Worm (Caenorhabditis elegans) whole organism, L4 larva: ENCODE data around the gene ZC204.14.

ENCODE experiments used
- ama-1 ChIP-seq: fragments of 150-350 bp; optimal IDR thresholded peaks from 2 replicates; lab custom pipeline; 2014; ENCODE audit warnings: inconsistent platforms, mixed read lengths
- ceh-44 ChIP-seq: fragments of 200-800 bp; sonication (Bioruptor generic); IDR thresholded peaks from 2 replicates; pipeline ENCODE4 v1.3.6; 2022; ENCODE audit warnings: missing genetic modification reagents, missing genetic modification characterization, missing compliant biosample characterization
- ces-1 ChIP-seq: fragments of 150-350 bp; sonication (generic microtip); optimal IDR thresholded peaks from 4 replicates; lab custom pipeline; 2014; ENCODE audit warnings: missing biosample characterization, missing genetic modification reagents, missing genetic modification characterization
- fos-1 ChIP-seq: fragments of 150-350 bp; optimal IDR thresholded peaks from 2 replicates; lab custom pipeline; 2014; ENCODE audit warnings: missing biosample characterization, missing genetic modification characterization
- lin-39 ChIP-seq: fragments of 150-350 bp; optimal IDR thresholded peaks from 2 replicates; lab custom pipeline; 2014; ENCODE audit warnings: missing biosample characterization, missing genetic modification reagents, missing genetic modification characterization
- mdl-1 ChIP-seq, 2 experiments: fragments of 150-350 bp in 1 of 2; sonication (generic microtip) in 1 of 2; optimal IDR thresholded peaks; 2 replicates each; lab custom pipeline; 2014 to 2017; ENCODE audit warnings: missing biosample characterization in 2 of 2, missing genetic modification characterization in 2 of 2
- nhr-11 ChIP-seq: fragments of 150-350 bp; optimal IDR thresholded peaks from 2 replicates; lab custom pipeline; 2014; ENCODE audit warnings: missing biosample characterization, missing genetic modification characterization
- pha-4 ChIP-seq, 2 experiments: fragments of 150-350 bp in 1 of 2; fragments of 200-800 bp in 1 of 2; sonication (Bioruptor generic) in 1 of 2; IDR thresholded peaks in 1 of 2; optimal IDR thresholded peaks in 1 of 2; 2 replicates each; pipeline versions ENCODE4 v1.3.6 to Lab custom; 2014 to 2022; ENCODE audit warnings: missing genetic modification characterization in 2 of 2, missing genetic modification reagents in 2 of 2, missing biosample characterization in 1 of 2, missing compliant biosample characterization in 1 of 2
- pqm-1 ChIP-seq: sonication (generic microtip); optimal IDR thresholded peaks from 2 replicates; lab custom pipeline; 2017; ENCODE audit warnings: missing biosample characterization, missing genetic modification characterization
- spr-3 ChIP-seq: fragments of 200-800 bp; sonication (Bioruptor generic); optimal IDR thresholded peaks from 2 replicates; lab custom pipeline; 2018; ENCODE audit warnings: mild to moderate bottlenecking, missing genetic modification characterization, missing compliant biosample characterization
- unc-39 ChIP-seq: sonication (generic microtip); optimal IDR thresholded peaks from 2 replicates; lab custom pipeline; 2017; ENCODE audit warnings: missing biosample characterization, missing genetic modification characterization
- ztf-11 ChIP-seq: fragments of 150-350 bp; optimal IDR thresholded peaks from 2 replicates; lab custom pipeline; 2014; ENCODE audit warnings: missing biosample characterization, missing genetic modification characterization

DNA sequence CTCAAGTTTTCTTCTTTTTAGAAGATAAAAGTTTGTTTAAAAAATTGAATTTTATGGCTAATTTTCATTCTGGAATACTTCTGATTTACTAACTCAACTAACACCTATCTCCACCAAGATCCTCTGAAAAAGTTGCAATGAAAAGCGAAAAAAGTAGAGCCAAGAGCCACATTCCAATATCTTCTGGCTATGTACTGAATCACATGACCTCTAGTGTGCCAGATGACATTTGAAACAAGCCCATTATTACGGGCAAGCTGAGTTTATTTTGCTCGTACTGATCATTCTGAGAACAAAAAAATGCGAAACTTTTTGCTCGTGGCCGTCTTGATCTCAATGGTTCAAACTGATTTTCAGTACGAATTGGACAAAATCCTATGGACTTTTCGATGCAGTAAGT is 16.3 kb upstream of the ZC204.14 start, which contains the start of gene irld-36:
- TF ChIP-seq pqm-1, result no peak
- no peak for TF ChIP-seq nhr-11
- TF ChIP-seq spr-3 (GFP tag; lab: Kevin White, UChicago), result no peak
- TF ChIP-seq ces-1 (GFP tag; lab: Kevin White, UChicago), result no peak
- no peak for TF ChIP-seq ztf-11 (tag; lab: Kevin White, UChicago)
- no peak for TF ChIP-seq pha-4 (GFP tag; IDR thresholded peaks at IDR 0.05; lab: Robert Waterston, UW)
- TF ChIP-seq pha-4 (tag; optimal IDR thresholded peaks at IDR 0.05; lab: Kevin White, UChicago), result no peak
- TF ChIP-seq fos-1 (tag; lab: Kevin White, UChicago), result no peak
- no peak for TF ChIP-seq lin-39 (tag; lab: Kevin White, UChicago)
- TF ChIP-seq unc-39, result no peak
- no peak for TF ChIP-seq ama-1 (lab: Kevin White, UChicago)
- TF ChIP-seq mdl-1 (tag; optimal IDR thresholded peaks at IDR 0.05; lab: Kevin White, UChicago), result no peak
- no peak for TF ChIP-seq ceh-44 (GFP tag; lab: Robert Waterston, UW)
